Worm (Caenorhabditis elegans) whole organism, L2 larva: ENCODE data around the gene srt-54.

Source experiments
- C34F6.9 ChIP-seq: fragments of 150-350 bp; optimal IDR thresholded peaks from 2 replicates; lab custom pipeline; 2014; ENCODE audit warnings: missing biosample characterization, missing genetic modification characterization
- R02D3.7 ChIP-seq: fragments of 150-350 bp; optimal IDR thresholded peaks from 2 replicates; lab custom pipeline; 2014; ENCODE audit warnings: missing biosample characterization, missing genetic modification characterization
- Y55F3AM.14 ChIP-seq: fragments of 200-800 bp; sonication (Bioruptor generic); optimal IDR thresholded peaks from 2 replicates; lab custom pipeline; 2018; ENCODE audit warnings: mild to moderate bottlenecking, missing genetic modification characterization, missing compliant biosample characterization
- egl-27 ChIP-seq: sonication (generic microtip); optimal IDR thresholded peaks from 3 replicates; lab custom pipeline; 2017; ENCODE audit warnings: missing biosample characterization, missing genetic modification reagents, missing genetic modification characterization
- nhr-11 ChIP-seq: fragments of 150-350 bp; optimal IDR thresholded peaks from 2 replicates; lab custom pipeline; 2014; ENCODE audit warnings: missing biosample characterization, missing genetic modification characterization
- nhr-237 ChIP-seq: fragments of 150-350 bp; optimal IDR thresholded peaks from 2 replicates; lab custom pipeline; 2014; ENCODE audit warnings: missing biosample characterization, missing genetic modification characterization
- nhr-25 ChIP-seq: fragments of 150-350 bp; sonication (generic microtip); optimal IDR thresholded peaks from 3 replicates; lab custom pipeline; 2014; ENCODE audit warnings: missing biosample characterization, missing genetic modification characterization
- skn-1 ChIP-seq: sonication (generic microtip); optimal IDR thresholded peaks from 2 replicates; lab custom pipeline; 2017; ENCODE audit warnings: missing biosample characterization, missing genetic modification characterization
- ztf-4 ChIP-seq: fragments of 150-350 bp; optimal IDR thresholded peaks from 2 replicates; lab custom pipeline; 2014; ENCODE audit warnings: missing biosample characterization, missing genetic modification characterization

DNA sequence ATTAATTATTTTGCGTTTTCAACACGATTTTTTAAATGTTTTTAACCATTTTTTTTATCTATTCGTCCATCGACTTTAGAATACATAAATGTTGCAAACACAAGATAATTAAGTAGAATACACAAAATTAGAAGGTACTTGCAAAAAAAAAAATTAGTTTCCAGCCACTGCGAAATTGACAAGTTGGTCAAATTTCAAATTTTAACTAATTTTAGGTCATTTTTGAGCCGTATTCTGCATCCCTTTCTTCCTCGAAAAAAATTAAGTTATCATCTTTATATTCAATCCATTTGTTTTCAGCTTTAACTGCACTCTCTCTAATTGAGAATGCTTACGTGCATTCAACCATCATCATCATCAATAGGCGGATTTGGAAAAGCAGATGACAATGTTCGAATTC is 47.7 kb upstream of the srt-54 start, which contains the start of gene egl-26:
- TF ChIP-seq nhr-25 (tag; lab: Kevin White, UChicago) (no peak), Y55F3AM.14 (no peak), skn-1 (tag; lab: Kevin White, UChicago) (no peak), R02D3.7 (tag; lab: Kevin White, UChicago) (no peak), C34F6.9 (tag; lab: Kevin White, UChicago) (no peak), nhr-11 (tag; lab: Kevin White, UChicago) (no peak), egl-27 (no peak), ztf-4 (tag; lab: Kevin White, UChicago) (no peak), nhr-237 (tag; lab: Kevin White, UChicago) (no peak)
